Worm (Caenorhabditis elegans) whole organism, early embryonic: Measurements from ENCODE around the gene srt-74.

Experiments
- aly-1 ChIP-seq: sonication (generic microtip); optimal IDR thresholded peaks from 2 replicates; lab custom pipeline; 2016; ENCODE audit warnings: missing genetic modification characterization, missing compliant biosample characterization
- hnd-1 ChIP-seq: sonication (generic microtip); optimal IDR thresholded peaks from 2 replicates; lab custom pipeline; 2016; ENCODE audit warnings: missing genetic modification characterization, missing compliant biosample characterization
- sea-1 ChIP-seq: fragments of 200-800 bp; sonication (Bioruptor generic); conservative IDR thresholded peaks from 2 replicates; pipeline ENCODE4 v1.3.6; 2022; ENCODE audit warnings: missing genetic modification characterization, missing compliant biosample characterization

DNA sequence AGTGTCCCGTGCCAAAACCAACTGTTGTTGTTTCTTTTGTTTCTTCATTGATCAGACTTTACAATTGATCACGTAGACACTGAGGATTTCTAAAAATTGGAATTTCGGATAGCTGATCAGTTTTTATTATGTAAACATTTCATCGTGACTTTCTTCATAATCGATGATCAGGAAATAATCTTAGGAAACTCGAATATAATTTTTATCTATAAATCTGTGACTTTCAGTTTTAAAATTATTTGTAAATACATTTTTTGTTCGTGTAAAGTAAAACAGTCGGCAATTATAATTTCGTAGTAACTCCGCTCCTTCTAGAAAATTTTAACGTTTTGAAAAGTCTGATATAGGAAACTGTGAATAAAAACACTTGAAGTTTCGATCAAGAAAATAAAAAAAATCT, 11.4 kb downstream of the srt-74 start, which contains the start of gene F40G12.5:
- no peak for TF ChIP-seq sea-1
- no peak for TF ChIP-seq hnd-1 (tag; lab: Kevin White, UChicago)
- no peak for TF ChIP-seq aly-1 (tag; lab: Kevin White, UChicago)
